Worm (Caenorhabditis elegans) whole organism, late embryonic: ENCODE data around the gene nhr-116.

Experiments used
- C08G9.2 ChIP-seq: sonication (generic microtip); optimal IDR thresholded peaks from 2 replicates; lab custom pipeline; 2016; ENCODE audit warnings: mild to moderate bottlenecking, missing genetic modification characterization, moderate library complexity, missing compliant biosample characterization
- K02D7.2 ChIP-seq: sonication (generic microtip); optimal IDR thresholded peaks from 2 replicates; lab custom pipeline; 2017; ENCODE audit warnings: mild to moderate bottlenecking, missing genetic modification characterization, missing compliant biosample characterization
- K09A11.1 ChIP-seq: sonication (generic microtip); optimal IDR thresholded peaks from 2 replicates; lab custom pipeline; 2017; ENCODE audit warnings: antibody characterized with exemption, mild to moderate bottlenecking, missing genetic modification characterization, missing compliant biosample characterization; ENCODE audit not compliant: insufficient read depth
- T23F11.4 ChIP-seq: fragments of 200-800 bp; sonication (Bioruptor generic); optimal IDR thresholded peaks from 2 replicates; lab custom pipeline; 2018; ENCODE audit warnings: mild to moderate bottlenecking, missing genetic modification characterization, missing compliant biosample characterization
- ahr-1 ChIP-seq: sonication (generic microtip); optimal IDR thresholded peaks from 2 replicates; lab custom pipeline; 2016; ENCODE audit warnings: missing genetic modification characterization, missing compliant biosample characterization
- ama-1 ChIP-seq: fragments of 150-350 bp; optimal IDR thresholded peaks from 2 replicates; lab custom pipeline; 2014
- ceh-18 ChIP-seq: sonication (generic microtip); optimal IDR thresholded peaks from 2 replicates; lab custom pipeline; 2016; ENCODE audit warnings: missing genetic modification characterization, missing compliant biosample characterization
- ceh-2 ChIP-seq: sonication (generic microtip); optimal IDR thresholded peaks from 2 replicates; lab custom pipeline; 2016; ENCODE audit warnings: missing genotype, missing genetic modification characterization, missing compliant biosample characterization
- ceh-31 ChIP-seq: sonication (generic microtip); optimal IDR thresholded peaks from 2 replicates; lab custom pipeline; 2016; ENCODE audit warnings: missing genetic modification characterization, missing compliant biosample characterization
- ceh-6 ChIP-seq: fragments of 200-800 bp; sonication (Bioruptor generic); optimal IDR thresholded peaks from 2 replicates; lab custom pipeline; 2018; ENCODE audit warnings: mild to moderate bottlenecking, missing genetic modification characterization, missing compliant biosample characterization
- elt-4 ChIP-seq: sonication (generic microtip); optimal IDR thresholded peaks from 2 replicates; lab custom pipeline; 2016; ENCODE audit warnings: missing genetic modification characterization, missing compliant biosample characterization
- hlh-13 ChIP-seq: fragments of 200-800 bp; sonication (Bioruptor generic); optimal IDR thresholded peaks from 2 replicates; lab custom pipeline; 2018; ENCODE audit warnings: mild to moderate bottlenecking, missing genetic modification characterization, missing compliant biosample characterization
- hlh-15 ChIP-seq: sonication (generic microtip); optimal IDR thresholded peaks from 2 replicates; lab custom pipeline; 2016; ENCODE audit warnings: missing genetic modification characterization, missing compliant biosample characterization
- hlh-30 ChIP-seq: sonication (generic microtip); optimal IDR thresholded peaks from 2 replicates; lab custom pipeline; 2017; ENCODE audit warnings: antibody characterized with exemption, missing genetic modification characterization, missing compliant biosample characterization; ENCODE audit not compliant: insufficient read depth
- hlh-6 ChIP-seq: sonication (generic microtip); optimal IDR thresholded peaks from 2 replicates; lab custom pipeline; 2016; ENCODE audit warnings: missing genotype, missing genetic modification characterization, missing compliant biosample characterization
- hlh-8 ChIP-seq: sonication (generic microtip); optimal IDR thresholded peaks from 2 replicates; lab custom pipeline; 2016; ENCODE audit warnings: missing genotype, missing genetic modification characterization, missing compliant biosample characterization
- lim-6 ChIP-seq: sonication (generic microtip); optimal IDR thresholded peaks from 2 replicates; lab custom pipeline; 2016; ENCODE audit warnings: missing genetic modification characterization, missing compliant biosample characterization
- lin-11 ChIP-seq: fragments of 200-800 bp; sonication (Bioruptor generic); optimal IDR thresholded peaks from 2 replicates; lab custom pipeline; 2018; ENCODE audit warnings: mild to moderate bottlenecking, missing genetic modification characterization, missing compliant biosample characterization
- mec-3 ChIP-seq: sonication (generic microtip); optimal IDR thresholded peaks from 2 replicates; lab custom pipeline; 2016; ENCODE audit warnings: borderline replicate concordance, missing genetic modification characterization, missing compliant biosample characterization
- nhr-11 ChIP-seq: fragments of 150-350 bp; optimal IDR thresholded peaks from 2 replicates; lab custom pipeline; 2014; ENCODE audit warnings: missing biosample characterization, missing genetic modification characterization
- npax-4 ChIP-seq: sonication (generic microtip); optimal IDR thresholded peaks from 2 replicates; lab custom pipeline; 2016; ENCODE audit warnings: missing genetic modification characterization, missing compliant biosample characterization
- odd-2 ChIP-seq: sonication (generic microtip); optimal IDR thresholded peaks from 2 replicates; lab custom pipeline; 2017; ENCODE audit warnings: antibody characterized with exemption, mild to moderate bottlenecking, missing genetic modification characterization, missing compliant biosample characterization
- pat-9 ChIP-seq: fragments of 200-800 bp; sonication (Bioruptor generic); optimal IDR thresholded peaks from 2 replicates; lab custom pipeline; 2018; ENCODE audit warnings: mild to moderate bottlenecking, missing genetic modification characterization, moderate library complexity, missing compliant biosample characterization
- pax-1 ChIP-seq: fragments of 150-350 bp; optimal IDR thresholded peaks from 2 replicates; lab custom pipeline; 2014; ENCODE audit warnings: missing biosample characterization, missing genetic modification characterization
- pqm-1 ChIP-seq: sonication (generic microtip); optimal IDR thresholded peaks from 2 replicates; lab custom pipeline; 2016; ENCODE audit warnings: missing genetic modification characterization, missing compliant biosample characterization
- ref-2 ChIP-seq: sonication (generic microtip); optimal IDR thresholded peaks from 2 replicates; lab custom pipeline; 2016; ENCODE audit warnings: missing genetic modification characterization, missing compliant biosample characterization
- rnt-1 ChIP-seq: sonication (generic microtip); optimal IDR thresholded peaks from 2 replicates; lab custom pipeline; 2016; ENCODE audit warnings: missing genetic modification characterization, missing compliant biosample characterization
- syd-9 ChIP-seq: sonication (generic microtip); optimal IDR thresholded peaks from 2 replicates; lab custom pipeline; 2016; ENCODE audit warnings: mild to moderate bottlenecking, missing genetic modification characterization, moderate library complexity, missing compliant biosample characterization
- tbx-7 ChIP-seq: sonication (generic microtip); optimal IDR thresholded peaks from 2 replicates; lab custom pipeline; 2016; ENCODE audit warnings: missing genotype, missing genetic modification characterization, missing compliant biosample characterization
- ttx-3 ChIP-seq: sonication (generic microtip); optimal IDR thresholded peaks from 2 replicates; lab custom pipeline; 2016; ENCODE audit warnings: missing genetic modification reagents, missing genetic modification characterization, missing compliant biosample characterization
- unc-55 ChIP-seq: sonication (generic microtip); optimal IDR thresholded peaks from 2 replicates; lab custom pipeline; 2017; ENCODE audit warnings: missing biosample characterization, missing genetic modification reagents, missing genetic modification characterization
- unc-86 ChIP-seq: sonication (generic microtip); optimal IDR thresholded peaks from 2 replicates; lab custom pipeline; 2016; ENCODE audit warnings: missing genetic modification characterization, missing compliant biosample characterization
- ztf-16 ChIP-seq: sonication (generic microtip); optimal IDR thresholded peaks from 2 replicates; lab custom pipeline; 2017; ENCODE audit warnings: missing genetic modification characterization, missing compliant biosample characterization

Gene nhr-116

DNA sequence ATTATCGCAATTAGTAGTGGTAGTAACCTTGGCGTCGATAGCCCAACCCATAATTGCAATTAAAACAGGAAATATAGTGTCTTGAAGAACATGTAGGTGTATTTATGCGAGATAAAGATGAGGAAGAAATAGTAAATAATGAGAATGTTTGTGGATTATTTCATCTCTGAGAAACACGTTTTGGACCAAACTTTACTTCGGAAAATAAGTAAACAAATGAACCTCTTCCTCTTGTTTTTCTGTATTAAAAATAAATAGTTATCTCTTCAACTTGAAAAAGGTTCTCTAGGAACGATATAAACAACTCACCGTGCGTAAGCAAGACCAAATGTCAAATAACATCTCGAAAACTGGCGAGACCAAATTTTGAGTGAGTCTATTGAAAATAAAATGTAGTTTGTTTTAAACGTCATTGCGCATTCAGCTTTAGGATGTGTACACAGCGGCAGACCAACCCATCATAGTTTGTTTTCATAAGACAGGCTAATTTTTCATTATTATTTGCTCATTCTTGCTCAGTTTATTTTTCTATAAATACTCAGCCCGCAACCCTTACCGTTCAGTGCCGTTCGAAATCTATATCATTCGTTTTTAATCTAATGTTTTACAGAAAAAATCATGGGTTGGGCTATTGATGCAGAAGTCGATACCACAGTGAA, 29.6 kb upstream of the nhr-116 start, which contains the start of the genes F09C6.11 and F09C6.12:
Gene F09C6.11, minus strand, starts transcription at position 51 of the 659 bp plus-strand sequence.
Gene F09C6.12, plus strand, starts transcription at position 609 of the 659 bp plus-strand sequence.
- no peak for TF ChIP-seq K09A11.1 (tag; lab: Kevin White, UChicago)
- no peak for TF ChIP-seq hlh-6 (tag; lab: Kevin White, UChicago)
- TF ChIP-seq ttx-3 = no peak
- TF ChIP-seq lin-11 = no peak
- TF ChIP-seq ama-1 (lab: Kevin White, UChicago) = no peak
- no peak for TF ChIP-seq pat-9 (tag; lab: Kevin White, UChicago)
- no peak for TF ChIP-seq ref-2 (tag; lab: Kevin White, UChicago)
- no peak for TF ChIP-seq ceh-2
- no peak for TF ChIP-seq pqm-1 (tag; lab: Kevin White, UChicago)
- no peak for TF ChIP-seq K02D7.2 (tag; lab: Kevin White, UChicago)
- no peak for TF ChIP-seq hlh-30 (tag; lab: Kevin White, UChicago)
- TF ChIP-seq ceh-6 (GFP tag; lab: Kevin White, UChicago) = no peak
- TF ChIP-seq, all 69 proteins: peak for 0

DNA sequence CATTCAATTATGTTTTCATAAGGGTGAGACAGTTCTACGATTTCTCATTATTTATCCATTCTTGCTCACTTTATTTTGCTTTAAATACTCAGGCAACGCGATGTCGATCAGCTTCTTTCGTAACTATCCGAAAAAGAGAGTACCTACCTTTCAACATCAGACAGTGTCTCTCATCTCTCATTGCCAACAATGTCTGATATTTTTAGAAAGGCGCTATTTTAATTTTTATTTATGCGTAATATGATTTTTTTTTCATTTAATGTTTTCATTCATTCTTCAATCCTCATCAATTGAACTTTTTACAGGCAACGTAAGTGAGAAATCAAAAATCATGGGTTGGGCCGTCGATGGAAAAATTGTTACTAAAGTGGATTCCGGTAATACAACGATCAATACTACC, 27.3 kb upstream of the nhr-116 start, which contains the start of gene F09C6.13:
Gene F09C6.13, plus strand, starts transcription at position 301 of the 400 bp plus-strand sequence.
- TF ChIP-seq mec-3 (tag; lab: Kevin White, UChicago) (no peak), elt-4 (no peak)

DNA sequence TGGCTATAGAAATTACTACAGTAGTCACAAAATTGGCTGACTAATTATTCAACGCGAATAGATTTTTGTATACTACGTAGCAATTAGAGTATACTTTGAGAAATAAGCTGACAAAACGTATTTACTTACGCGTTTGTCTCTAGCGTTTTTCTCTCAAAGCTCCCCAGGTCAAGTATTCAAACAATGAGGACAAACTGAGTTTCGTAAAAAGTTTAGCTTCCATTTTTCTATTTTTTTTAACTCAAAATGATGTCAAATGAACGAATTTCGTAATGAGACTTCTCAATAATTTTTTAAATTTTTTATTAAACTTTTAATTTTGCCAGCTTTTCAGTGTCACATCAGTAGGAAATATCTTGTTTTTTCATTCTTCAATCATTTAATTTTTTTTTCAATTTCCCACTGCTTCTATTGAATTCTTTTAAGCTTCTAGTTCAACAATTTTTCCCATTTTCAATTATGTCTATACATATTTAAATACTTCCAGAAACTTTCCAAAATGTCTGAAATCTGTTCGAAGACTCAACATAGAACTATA, 23.2 kb upstream of the nhr-116 start, which contains the start of the genes ifas-2 and fbxa-44:
Gene ifas-2, minus strand, starts transcription at position 101 of the 538 bp plus-strand sequence.
Gene fbxa-44, plus strand, starts transcription at position 488 of the 538 bp plus-strand sequence.
- TF ChIP-seq ceh-18 (tag; lab: Kevin White, UChicago) = no peak
- TF ChIP-seq lin-11 = no peak
- no peak for TF ChIP-seq pqm-1 (tag; lab: Kevin White, UChicago)
- no peak for TF ChIP-seq syd-9
- no peak for TF ChIP-seq ztf-16 (tag; lab: Kevin White, UChicago)
- TF ChIP-seq ceh-31 (tag; lab: Kevin White, UChicago) = no peak
- TF ChIP-seq hlh-13 (GFP tag; lab: Kevin White, UChicago) = no peak
- no peak for TF ChIP-seq T23F11.4 (GFP tag; lab: Kevin White, UChicago)
- TF ChIP-seq unc-86 (tag; lab: Kevin White, UChicago) = no peak
- no peak for TF ChIP-seq unc-55 (GFP tag; lab: Kevin White, UChicago)
- TF ChIP-seq tbx-7 (tag; lab: Kevin White, UChicago) = no peak
- no peak for TF ChIP-seq pax-1
- TF ChIP-seq nhr-11 (tag; lab: Kevin White, UChicago) = no peak
- no peak for TF ChIP-seq ttx-3
- no peak for TF ChIP-seq npax-4 (tag; lab: Kevin White, UChicago)

DNA sequence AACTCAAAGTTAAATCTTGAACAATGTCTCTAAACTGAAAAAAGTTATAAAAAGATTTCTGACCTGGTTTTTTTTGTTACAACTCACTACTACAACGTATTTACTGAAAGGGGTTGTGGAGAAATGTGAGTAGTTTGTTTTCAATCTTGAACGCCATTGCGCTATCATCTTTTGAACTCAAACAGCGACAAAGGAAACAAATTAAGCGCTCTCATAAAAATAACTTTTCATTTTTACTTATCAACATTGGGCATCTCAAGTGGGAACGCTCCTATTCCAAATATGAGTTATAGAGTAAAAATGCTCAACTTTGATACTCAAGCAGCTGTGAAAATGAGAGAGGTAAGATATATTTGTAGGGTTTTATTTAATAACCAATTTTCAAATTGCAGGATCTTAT, 18.6 kb upstream of the nhr-116 start, which contains the start of gene F09C6.15:
Gene F09C6.15, plus strand, starts transcription at position 301 of the 400 bp plus-strand sequence.
- TF ChIP-seq lim-6 = no peak
- TF ChIP-seq T23F11.4 (GFP tag; lab: Kevin White, UChicago) = no peak
- no peak for TF ChIP-seq hlh-15 (tag; lab: Kevin White, UChicago)
- TF ChIP-seq hlh-8 (tag; lab: Kevin White, UChicago) = no peak
- TF ChIP-seq C08G9.2 (tag; lab: Kevin White, UChicago) = no peak
- TF ChIP-seq odd-2 (tag; lab: Kevin White, UChicago) = no peak
- no peak for TF ChIP-seq ahr-1 (tag; lab: Kevin White, UChicago)
- no peak for TF ChIP-seq rnt-1 (tag; lab: Kevin White, UChicago)

DNA sequence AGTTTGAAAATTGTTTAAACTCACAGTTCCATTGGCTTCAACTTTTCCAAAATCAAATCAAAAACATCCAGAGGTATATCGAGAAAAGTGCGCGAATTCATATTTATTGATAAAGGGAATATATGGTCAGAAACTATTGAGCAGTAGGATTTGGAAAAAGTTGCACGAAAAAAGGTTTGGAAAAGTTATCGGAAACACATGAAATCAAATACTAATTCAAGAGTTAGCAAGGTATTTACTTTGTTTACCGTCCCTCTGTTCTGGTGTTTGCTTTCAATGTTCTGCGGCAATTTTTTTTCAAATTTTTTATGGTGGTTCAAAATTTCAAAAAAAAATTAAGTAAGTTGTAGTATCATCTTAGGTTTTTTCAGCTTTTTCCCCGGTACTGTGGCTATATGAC, 12.7 kb upstream of the nhr-116 start, which contains the start of gene fbxa-45:
Gene fbxa-45, minus strand, starts transcription at position 101 of the 400 bp plus-strand sequence.
- TF ChIP-seq ama-1 (lab: Kevin White, UChicago) = no peak
